Fruit fly (Drosophila melanogaster): ENCODE data around the gene dcma.

dcma gene

DNA sequence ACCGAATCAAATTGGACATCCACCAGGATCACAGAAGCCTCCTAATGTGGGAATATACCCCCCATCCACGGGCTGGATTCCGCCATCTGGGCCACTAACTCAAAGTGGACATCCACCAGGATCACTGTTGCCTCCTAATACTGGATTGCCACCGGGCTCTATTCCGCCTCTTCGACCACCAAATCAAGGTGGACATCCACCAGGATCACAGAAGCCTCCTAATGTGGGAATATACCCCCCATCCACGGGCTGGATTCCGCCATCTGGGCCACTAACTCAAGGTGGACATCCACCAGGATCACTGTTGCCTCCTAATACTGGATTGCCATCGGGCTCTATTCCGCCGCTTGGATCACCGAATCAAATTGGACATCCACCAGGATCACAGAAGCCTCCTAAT, 49.5 kb upstream of the dcma start (continued):
- peak; percentile 50; the same call in 1 of the 3 replicates for TF ChIP-seq ken (GFP tag; IDR thresholded peaks at IDR 0.05)

DNA sequence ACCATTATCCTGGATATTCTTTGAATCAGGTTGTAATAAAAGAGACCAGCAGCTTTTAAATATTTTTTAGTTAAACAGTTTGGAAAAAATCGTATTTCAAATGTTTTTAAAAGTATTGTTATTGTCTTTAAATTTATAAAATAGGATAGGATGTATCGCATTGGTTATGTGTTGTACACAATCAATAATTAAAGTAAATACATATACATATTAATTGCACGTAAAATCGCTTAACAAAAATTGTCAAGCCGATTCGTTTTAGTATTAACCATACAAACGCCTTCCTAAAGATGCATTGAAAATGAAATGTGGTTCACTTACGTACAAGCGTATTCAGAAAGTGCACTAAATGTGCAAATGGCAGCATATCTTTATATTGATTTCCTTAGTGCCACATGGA, 47.8 kb upstream of the dcma start, which contains the start of gene CG43798:
Gene CG43798, plus strand, starts transcription at position 301 of the 400 bp plus-strand sequence.
- TF ChIP-seq Optix (GFP tag; IDR thresholded peaks at IDR 0.05) (no peak), fru (optimal IDR thresholded peaks at IDR 0.05) (no peak), CG15479 (GFP tag; optimal IDR thresholded peaks at IDR 0.05) (no peak), dysf (GFP tag; IDR thresholded peaks at IDR 0.05) (no peak), hkb (optimal IDR thresholded peaks at IDR 0.05) (no peak), hkb (GFP tag; IDR thresholded peaks at IDR 0.05) (no peak), BtbVII (GFP tag; optimal IDR thresholded peaks at IDR 0.05) (no peak), CG32772 (GFP tag; IDR thresholded peaks at IDR 0.05) (no peak), Bdp1 (GFP tag; optimal IDR thresholded peaks at IDR 0.05) (no peak), crc (GFP tag; optimal IDR thresholded peaks at IDR 0.05) (no peak), CG17385 (GFP tag; optimal IDR thresholded peaks at IDR 0.05) (no peak), D19A (tag; optimal IDR thresholded peaks at IDR 0.05) (no peak), CG2129 (GFP tag; IDR thresholded peaks at IDR 0.05; ENCODE audit: partially characterized antibody) (no peak), CG4730 (GFP tag; IDR thresholded peaks at IDR 0.05) (no peak)

DNA sequence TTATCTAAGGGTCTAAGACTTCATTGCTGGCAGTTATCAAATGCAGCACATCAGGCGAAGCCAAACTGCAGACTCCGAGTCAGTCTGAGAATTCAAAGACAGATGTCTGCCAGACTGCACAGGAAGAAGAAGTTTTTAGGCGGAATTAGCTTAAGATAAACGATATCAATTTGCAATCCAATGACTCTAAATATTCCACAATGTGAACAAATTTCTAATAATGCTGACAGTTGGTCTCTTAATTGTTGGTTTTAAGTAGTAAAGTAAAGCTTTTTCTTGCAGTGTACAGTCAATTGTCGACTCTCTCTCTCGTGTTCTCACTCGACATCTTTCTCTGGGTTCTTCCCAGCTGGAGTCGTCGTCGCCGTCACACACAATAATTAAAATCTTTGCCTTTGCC, 45.7 kb upstream of the dcma start:
- TF ChIP-seq Drgx (GFP tag; IDR thresholded peaks at IDR 0.05) (peak; percentile 59), sens (GFP tag) (peak; percentile 88), gcm2 (GFP tag; optimal IDR thresholded peaks at IDR 0.05) (no peak), ERR (GFP tag; optimal IDR thresholded peaks at IDR 0.05) (no peak), usp (GFP tag; optimal IDR thresholded peaks at IDR 0.05) (no peak), bsh (GFP tag; optimal IDR thresholded peaks at IDR 0.05) (peak in 1 of 2 experiments; percentile 56)

DNA sequence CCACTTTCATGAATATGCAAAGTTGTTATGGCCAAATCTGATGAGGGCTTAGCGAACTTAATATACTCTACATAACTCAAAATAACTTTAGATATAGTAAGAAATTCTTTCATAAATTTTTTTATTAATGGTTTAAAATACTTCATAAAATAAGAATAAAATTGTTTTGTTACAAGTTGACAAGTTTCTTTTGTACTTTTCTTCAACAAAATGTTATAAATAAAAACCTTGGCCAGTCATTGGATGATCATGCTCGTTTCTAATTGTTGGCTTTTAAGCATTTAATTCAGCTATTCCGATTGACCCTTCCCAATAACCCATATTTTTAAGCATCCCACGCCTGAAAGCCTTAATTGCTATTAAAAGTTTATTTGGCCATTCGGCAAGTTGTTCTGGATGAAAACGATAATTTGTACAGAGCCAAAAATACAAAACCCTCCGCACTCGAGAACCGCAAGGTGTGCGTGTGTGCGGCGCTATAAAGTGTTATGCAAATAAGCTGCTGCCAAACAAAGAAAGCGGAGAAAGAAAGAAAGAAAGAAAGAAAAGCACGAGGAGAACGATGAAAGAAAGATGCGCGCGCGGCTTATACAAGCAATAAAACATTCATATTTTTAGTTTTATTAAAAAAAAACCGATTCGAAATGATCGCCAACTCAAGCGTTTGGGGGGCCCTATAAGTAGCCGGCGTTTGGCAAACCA, 43.6 kb upstream of the dcma start, which contains the start of gene CG3355:
Gene CG3355, plus strand, starts transcription at position 652 of the 702 bp plus-strand sequence.
- TF ChIP-seq TFAM (GFP tag; optimal IDR thresholded peaks at IDR 0.05) (no peak), Elba2 (GFP tag; optimal IDR thresholded peaks at IDR 0.05) (no peak), CG10654 (GFP tag; optimal IDR thresholded peaks at IDR 0.05) (no peak), CG15479 (GFP tag; optimal IDR thresholded peaks at IDR 0.05) (no peak)

DNA sequence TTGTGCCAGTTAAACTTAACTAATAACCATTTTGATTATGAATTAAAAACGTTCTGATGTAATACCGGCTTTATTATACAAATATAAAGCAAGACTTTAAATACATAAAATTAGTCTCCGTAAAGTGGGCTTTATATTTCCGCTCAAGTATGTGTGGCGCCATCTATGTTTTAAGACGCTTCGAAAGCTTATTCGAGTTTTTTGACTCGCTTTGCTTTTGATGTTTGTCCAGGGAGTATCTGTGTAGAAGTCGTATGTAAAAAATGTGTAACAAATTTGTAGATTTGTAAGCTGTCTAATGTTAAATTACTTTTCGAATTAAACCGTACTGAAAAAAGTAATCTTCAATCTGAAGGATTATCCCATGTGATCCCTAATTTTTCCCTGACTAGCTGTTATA, 33.6 kb upstream of the dcma start:
- TF ChIP-seq MESR4 (GFP tag; optimal IDR thresholded peaks at IDR 0.05) (no peak), cato (GFP tag; optimal IDR thresholded peaks at IDR 0.05; ENCODE audit: borderline replicate concordance) (no peak), CTCF (GFP tag; optimal IDR thresholded peaks at IDR 0.05) (peak; percentile 94), mirr (GFP tag; optimal IDR thresholded peaks at IDR 0.05) (no peak), CG4617 (GFP tag; optimal IDR thresholded peaks at IDR 0.05; ENCODE audit: borderline replicate concordance) (no peak), tap (tag; optimal IDR thresholded peaks at IDR 0.05) (no peak), CG13287 (GFP tag; IDR thresholded peaks at IDR 0.05; ENCODE audit: partially characterized antibody) (peak; percentile 42; the same call in 1 of the 2 replicates), Ada2b (GFP tag; IDR thresholded peaks at IDR 0.05) (no peak), CG18011 (GFP tag; optimal IDR thresholded peaks at IDR 0.05) (peak; percentile 66), YL-1 (GFP tag; optimal IDR thresholded peaks at IDR 0.05) (no peak), ash1 (GFP tag; optimal IDR thresholded peaks at IDR 0.05) (no peak), Usf (GFP tag; optimal IDR thresholded peaks at IDR 0.05) (no peak), pnt (GFP tag; optimal IDR thresholded peaks at IDR 0.05) (no peak), CG7963 (GFP tag; IDR thresholded peaks at IDR 0.05; ENCODE audit: partially characterized antibody) (0 out of 3 replicates have a peak, but pooled peaks have one; percentile 26), phol (tag; optimal IDR thresholded peaks at IDR 0.05) (no peak), Atf6 (GFP tag; IDR thresholded peaks at IDR 0.05) (no peak), Hmr (GFP tag; optimal IDR thresholded peaks at IDR 0.05) (no peak), CG8478 (optimal IDR thresholded peaks at IDR 0.05) (no peak), Side (GFP tag; optimal IDR thresholded peaks at IDR 0.05) (no peak), Hmx (GFP tag; optimal IDR thresholded peaks at IDR 0.05) (no peak), sd (tag; optimal IDR thresholded peaks at IDR 0.05) (no peak), Med (GFP tag) (peak; percentile 87)
